Worm (Caenorhabditis elegans) whole organism, L4 larva: ENCODE data around the gene rbf-1.

ENCODE experiments used
- D1046.2 ChIP-seq: fragments of 200-800 bp; sonication (Bioruptor generic); IDR thresholded peaks from 2 replicates; pipeline ENCODE4 v1.3.6; 2022; ENCODE audit warnings: missing genetic modification characterization, missing compliant biosample characterization
- F26F4.8 ChIP-seq: fragments of 200-800 bp; sonication (Bioruptor generic); conservative IDR thresholded peaks from 2 replicates; pipeline ENCODE4 v1.3.6; 2022; ENCODE audit warnings: missing genetic modification characterization, missing compliant biosample characterization
- aha-1 ChIP-seq: fragments of 150-350 bp; peaks from one replicate; lab custom pipeline; 2014; ENCODE audit warnings: missing biosample characterization, missing genetic modification characterization
- lin-15B ChIP-seq: fragments of 150-350 bp; sonication (generic microtip); optimal IDR thresholded peaks from 3 replicates; lab custom pipeline; 2014; ENCODE audit warnings: missing biosample characterization, missing genetic modification characterization
- mep-1 ChIP-seq: fragments of 150-350 bp; sonication (generic microtip); optimal IDR thresholded peaks from 3 replicates; lab custom pipeline; 2014; ENCODE audit warnings: missing biosample characterization, missing genetic modification characterization
- ztf-11 ChIP-seq: fragments of 150-350 bp; optimal IDR thresholded peaks from 2 replicates; lab custom pipeline; 2014; ENCODE audit warnings: missing biosample characterization, missing genetic modification characterization

DNA sequence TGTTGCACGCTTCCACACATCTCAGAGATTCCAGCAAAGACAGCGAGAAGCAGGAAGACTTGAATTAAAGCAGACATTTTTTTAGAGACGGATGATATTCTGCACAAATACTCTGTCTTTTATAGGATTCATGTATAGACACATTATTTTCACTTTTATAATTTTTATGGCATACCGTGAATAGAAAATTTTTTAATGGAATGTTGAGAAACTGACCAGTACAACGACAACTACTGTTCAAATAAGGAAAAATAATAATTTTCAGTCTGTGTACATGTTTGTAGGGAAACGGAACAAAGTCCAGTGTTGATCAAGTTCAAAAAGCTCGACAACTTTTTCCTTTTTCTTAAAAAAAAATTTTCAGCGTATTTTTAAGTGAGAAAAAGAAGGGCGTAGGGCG is 61.0 kb downstream of the rbf-1 start, which contains the start of gene Y102E9.6:
- TF ChIP-seq F26F4.8 (no peak), ztf-11 (tag; lab: Kevin White, UChicago) (no peak), mep-1 (tag; lab: Kevin White, UChicago) (no peak), lin-15B (tag; lab: Kevin White, UChicago) (no peak), D1046.2 (GFP tag; lab: Robert Waterston, UW) (no peak), aha-1 (tag; lab: Kevin White, UChicago) (no peak)
